Worm (Caenorhabditis elegans) whole organism, L2 larva: ENCODE measurements around the gene bbs-4.

Experiments
- C34F6.9 ChIP-seq: fragments of 150-350 bp; optimal IDR thresholded peaks from 2 replicates; lab custom pipeline; 2014; ENCODE audit warnings: missing biosample characterization, missing genetic modification characterization
- F13H6.1 ChIP-seq: sonication (generic microtip); optimal IDR thresholded peaks from 2 replicates; lab custom pipeline; 2016; ENCODE audit warnings: missing genetic modification characterization, missing compliant biosample characterization
- R02D3.7 ChIP-seq: fragments of 150-350 bp; optimal IDR thresholded peaks from 2 replicates; lab custom pipeline; 2014; ENCODE audit warnings: missing biosample characterization, missing genetic modification characterization
- blmp-1 ChIP-seq: sonication (generic microtip); optimal IDR thresholded peaks from 2 replicates; lab custom pipeline; 2017; ENCODE audit warnings: missing genetic modification characterization, mild to moderate bottlenecking, missing compliant biosample characterization, antibody characterized with exemption, moderate library complexity; ENCODE audit not compliant: insufficient read depth
- ceh-16 ChIP-seq: fragments of 150-350 bp; optimal IDR thresholded peaks from 2 replicates; lab custom pipeline; 2014; ENCODE audit warnings: missing biosample characterization, missing genetic modification characterization
- ceh-82 ChIP-seq: fragments of 150-350 bp; optimal IDR thresholded peaks from 2 replicates; lab custom pipeline; 2014; ENCODE audit warnings: missing biosample characterization, missing genetic modification characterization
- crh-2 ChIP-seq: sonication (generic microtip); optimal IDR thresholded peaks from 2 replicates; lab custom pipeline; 2017; ENCODE audit warnings: missing biosample characterization, missing genetic modification characterization
- dmd-4 ChIP-seq: sonication (generic microtip); optimal IDR thresholded peaks from 2 replicates; lab custom pipeline; 2017; ENCODE audit warnings: missing biosample characterization, missing genetic modification characterization
- elt-1 ChIP-seq: fragments of 150-350 bp; optimal IDR thresholded peaks from 2 replicates; lab custom pipeline; 2014; ENCODE audit warnings: missing biosample characterization, missing genetic modification characterization
- elt-3 ChIP-seq: sonication (generic microtip); optimal IDR thresholded peaks from 2 replicates; lab custom pipeline; 2017; ENCODE audit warnings: missing biosample characterization, missing genetic modification characterization
- gmeb-1 ChIP-seq: fragments of 150-350 bp; optimal IDR thresholded peaks from 2 replicates; lab custom pipeline; 2014; ENCODE audit warnings: missing biosample characterization, missing genetic modification characterization
- lin-11 ChIP-seq: fragments of 150-350 bp; sonication (generic microtip); optimal IDR thresholded peaks from 2 replicates; lab custom pipeline; 2014; ENCODE audit warnings: missing biosample characterization, missing genetic modification characterization, inconsistent platforms, mixed read lengths
- lin-13 ChIP-seq: fragments of 150-350 bp; optimal IDR thresholded peaks from 2 replicates; lab custom pipeline; 2014; ENCODE audit warnings: missing biosample characterization, missing genetic modification reagents, missing genetic modification characterization
- lsy-2 ChIP-seq, 2 experiments: fragments of 150-350 bp in 1 of 2; sonication (generic microtip) in 1 of 2; optimal IDR thresholded peaks; 2 replicates each; lab custom pipeline; 2014 to 2017; ENCODE audit warnings: missing biosample characterization in 2 of 2, missing genetic modification characterization in 2 of 2
- mab-5 ChIP-seq: fragments of 150-350 bp; optimal IDR thresholded peaks from 2 replicates; lab custom pipeline; 2014; ENCODE audit warnings: missing biosample characterization, missing genetic modification characterization
- mbf-1 ChIP-seq: sonication (generic microtip); optimal IDR thresholded peaks from 2 replicates; lab custom pipeline; 2017; ENCODE audit warnings: missing biosample characterization, missing genetic modification characterization
- mdl-1 ChIP-seq, 2 experiments: fragments of 150-350 bp in 1 of 2; sonication (generic microtip) in 1 of 2; optimal IDR thresholded peaks; 2 replicates each; lab custom pipeline; 2017; ENCODE audit warnings: missing biosample characterization in 2 of 2, missing genetic modification characterization in 2 of 2
- nhr-12 ChIP-seq: fragments of 150-350 bp; optimal IDR thresholded peaks from 2 replicates; lab custom pipeline; 2014; ENCODE audit warnings: missing biosample characterization, missing genetic modification characterization
- nhr-23 ChIP-seq: fragments of 150-350 bp; optimal IDR thresholded peaks from 2 replicates; lab custom pipeline; 2014; ENCODE audit warnings: missing biosample characterization, missing genetic modification reagents, missing genetic modification characterization
- nhr-237 ChIP-seq: fragments of 150-350 bp; optimal IDR thresholded peaks from 2 replicates; lab custom pipeline; 2014; ENCODE audit warnings: missing biosample characterization, missing genetic modification characterization
- nhr-6 ChIP-seq: fragments of 150-350 bp; optimal IDR thresholded peaks from 2 replicates; lab custom pipeline; 2014; ENCODE audit warnings: missing biosample characterization, missing genetic modification characterization
- nhr-77 ChIP-seq: fragments of 150-350 bp; optimal IDR thresholded peaks from 2 replicates; lab custom pipeline; 2014; ENCODE audit warnings: missing biosample characterization, missing genetic modification characterization
- peb-1 ChIP-seq: fragments of 150-350 bp; optimal IDR thresholded peaks from 2 replicates; lab custom pipeline; 2014; ENCODE audit warnings: missing biosample characterization, missing genetic modification characterization
- sem-4 ChIP-seq: fragments of 150-350 bp; optimal IDR thresholded peaks from 2 replicates; lab custom pipeline; 2014; ENCODE audit warnings: missing biosample characterization, missing genetic modification reagents, missing genetic modification characterization
- sma-3 ChIP-seq: sonication (generic microtip); optimal IDR thresholded peaks from 2 replicates; lab custom pipeline; 2016; ENCODE audit warnings: missing genetic modification reagents, missing genetic modification characterization, missing compliant biosample characterization
- sma-9 ChIP-seq, 2 experiments: fragments of 150-350 bp in 1 of 2; sonication (generic microtip) in 1 of 2; optimal IDR thresholded peaks; 2 replicates each; lab custom pipeline; 2014 to 2016; ENCODE audit warnings: missing genetic modification characterization in 2 of 2, mild to moderate bottlenecking in 1 of 2, missing biosample characterization in 1 of 2, missing compliant biosample characterization in 1 of 2, missing genetic modification reagents in 1 of 2, moderate library complexity in 1 of 2
- unc-39 ChIP-seq: fragments of 150-350 bp; optimal IDR thresholded peaks from 2 replicates; lab custom pipeline; 2014; ENCODE audit warnings: missing biosample characterization, missing genetic modification characterization
- unc-55 ChIP-seq: fragments of 150-350 bp; sonication (generic microtip); optimal IDR thresholded peaks from 3 replicates; lab custom pipeline; 2014; ENCODE audit warnings: missing biosample characterization, missing genetic modification reagents, missing genetic modification characterization
- zag-1 ChIP-seq: fragments of 150-350 bp; optimal IDR thresholded peaks from 2 replicates; lab custom pipeline; 2014; ENCODE audit warnings: missing biosample characterization, missing genetic modification characterization
- ztf-1 ChIP-seq: fragments of 200-800 bp; sonication (Bioruptor generic); conservative IDR thresholded peaks from 2 replicates; pipeline ENCODE4 v1.3.6; 2022; ENCODE audit warnings: missing genetic modification characterization, missing compliant biosample characterization
- ztf-11 ChIP-seq: sonication (generic microtip); optimal IDR thresholded peaks from 2 replicates; lab custom pipeline; 2017; ENCODE audit warnings: missing biosample characterization, missing genetic modification characterization
- ztf-4 ChIP-seq: fragments of 150-350 bp; optimal IDR thresholded peaks from 2 replicates; lab custom pipeline; 2014; ENCODE audit warnings: missing biosample characterization, missing genetic modification characterization

The bbs-4 gene

ce11 chrIII:9564410-9564809 lies 47.6 kb downstream of the bbs-4 start, which contains the start of gene C48B4.10:
C48B4.10 (minus strand) TSS chrIII:9564510.
- TF ChIP-seq nhr-23 (tag; lab: Kevin White, UChicago) (no peak), sma-3 (GFP tag; lab: Kevin White, UChicago) (no peak), dmd-4 (tag; lab: Kevin White, UChicago) (no peak), elt-3 (tag; lab: Kevin White, UChicago) (no peak), ztf-4 (tag; lab: Kevin White, UChicago) (no peak), ztf-1 (GFP tag; lab: Robert Waterston, UW) (no peak), lin-13 (no peak), unc-55 (GFP tag; lab: Kevin White, UChicago) (no peak), nhr-77 (tag; lab: Kevin White, UChicago) (no peak), gmeb-1 (no peak), sem-4 (tag; lab: Kevin White, UChicago) (no peak), ceh-82 (no peak), peb-1 (tag; lab: Kevin White, UChicago) (no peak), sma-9 (GFP tag; optimal IDR thresholded peaks at IDR 0.05; lab: Kevin White, UChicago) (no peak), sma-9 (tag; optimal IDR thresholded peaks at IDR 0.05; lab: Kevin White, UChicago) (no peak), nhr-12 (no peak), crh-2 (tag; lab: Kevin White, UChicago) (no peak), mab-5 (tag; lab: Kevin White, UChicago) (no peak)

ce11 chrIII:9563235-9563634 lies 48.8 kb downstream of the bbs-4 start, which contains the start of gene C48B4.9:
C48B4.9 (minus strand) TSS chrIII:9563335.
- TF ChIP-seq zag-1 (tag; lab: Kevin White, UChicago) (no peak), sma-9 (GFP tag; optimal IDR thresholded peaks at IDR 0.05; lab: Kevin White, UChicago) (no peak), sma-9 (tag; optimal IDR thresholded peaks at IDR 0.05; lab: Kevin White, UChicago) (no peak), mdl-1 (tag; optimal IDR thresholded peaks at IDR 0.05; lab: Kevin White, UChicago) (no peak), ceh-16 (tag; lab: Kevin White, UChicago) (no peak), R02D3.7 (tag; lab: Kevin White, UChicago) (no peak), ztf-1 (GFP tag; lab: Robert Waterston, UW) (no peak), lin-13 (no peak), F13H6.1 (tag; lab: Kevin White, UChicago) (no peak), unc-39 (tag; lab: Kevin White, UChicago) (no peak), nhr-12 (no peak), nhr-77 (tag; lab: Kevin White, UChicago) (no peak), blmp-1 (tag; lab: Kevin White, UChicago) (no peak), ztf-11 (tag; lab: Kevin White, UChicago) (no peak), gmeb-1 (no peak), nhr-6 (tag; lab: Kevin White, UChicago) (no peak), sem-4 (tag; lab: Kevin White, UChicago) (no peak)

- TF ChIP-seq ztf-4 (tag; lab: Kevin White, UChicago) (no peak), mbf-1 (tag; lab: Kevin White, UChicago) (no peak), ztf-1 (GFP tag; lab: Robert Waterston, UW) (no peak), nhr-237 (no peak), mdl-1 (tag; optimal IDR thresholded peaks at IDR 0.05; lab: Kevin White, UChicago) (no peak), mab-5 (tag; lab: Kevin White, UChicago) (no peak), blmp-1 (tag; lab: Kevin White, UChicago) (no peak), ceh-16 (tag; lab: Kevin White, UChicago) (no peak), C34F6.9 (tag; lab: Kevin White, UChicago) (no peak), ceh-82 (no peak), sma-9 (GFP tag; optimal IDR thresholded peaks at IDR 0.05; lab: Kevin White, UChicago) (no peak), sma-9 (tag; optimal IDR thresholded peaks at IDR 0.05; lab: Kevin White, UChicago) (no peak), elt-1 (tag; lab: Kevin White, UChicago) (no peak), zag-1 (tag; lab: Kevin White, UChicago) (no peak), lin-11 (no peak), crh-2 (tag; lab: Kevin White, UChicago) (no peak), unc-55 (GFP tag; lab: Kevin White, UChicago) (no peak), lsy-2 (tag; optimal IDR thresholded peaks at IDR 0.05; lab: Kevin White, UChicago) (no peak), nhr-77 (tag; lab: Kevin White, UChicago) (no peak), gmeb-1 (no peak)
Measured at ce11 chrIII:9561158-9561557, 50.8 kb downstream of the bbs-4 start, which contains the start of gene C48B4.8. C48B4.8 (minus strand) TSS chrIII:9561258.
